Fruit fly (Drosophila melanogaster): ENCODE data around the gene raskol.

Gene raskol

dm6 chrX:17720261-17721052, 10.5 kb downstream of the raskol start (continued):
- TF ChIP-seq HmgD (GFP tag; optimal IDR thresholded peaks at IDR 0.05) (no peak), CG33213 (GFP tag; optimal IDR thresholded peaks at IDR 0.05) (peak; percentile 17), exex (tag; optimal IDR thresholded peaks at IDR 0.05) (peak; percentile 88), CG3847 (GFP tag; IDR thresholded peaks at IDR 0.05) (0 out of 2 replicates have a peak, but pooled peaks have one; percentile 15), vvl (GFP tag; IDR thresholded peaks at IDR 0.05) (peak; percentile 37; the same call in 1 of the 2 replicates), Med (GFP tag) (peak; percentile 80), Scr (GFP tag; IDR thresholded peaks at IDR 0.05; ENCODE audit: partially characterized antibody) (0 out of 2 replicates have a peak, but pooled peaks have one; percentile 36), CG12659 (GFP tag; optimal IDR thresholded peaks at IDR 0.05) (peak; percentile 7), Pdp1 (GFP tag; optimal IDR thresholded peaks at IDR 0.05) (no peak), pita (GFP tag; optimal IDR thresholded peaks at IDR 0.05) (peak; percentile 21), Myb (GFP tag; optimal IDR thresholded peaks at IDR 0.05) (peak; percentile 41), chinmo (GFP tag; IDR thresholded peaks at IDR 0.05; ENCODE audit: partially characterized antibody) (no peak), insv (GFP tag; optimal IDR thresholded peaks at IDR 0.05) (no peak), lilli (GFP tag; optimal IDR thresholded peaks at IDR 0.05) (no peak), H2.0 (GFP tag; IDR thresholded peaks at IDR 0.05) (no peak), jigr1 (GFP tag; IDR thresholded peaks at IDR 0.05) (no peak), knrl (GFP tag; IDR thresholded peaks at IDR 0.05; ENCODE audit: partially characterized antibody) (peak; percentile 54; the same call in 2 of the 3 replicates), CG15514 (GFP tag; optimal IDR thresholded peaks at IDR 0.05) (peak; percentile 25), CG6272 (GFP tag; IDR thresholded peaks at IDR 0.05) (0 out of 2 replicates have a peak, but pooled peaks have one; percentile 24), CG1603 (tag; optimal IDR thresholded peaks at IDR 0.05) (peak; percentile 12), CTCF (GFP tag; optimal IDR thresholded peaks at IDR 0.05) (peak; percentile 94), ato (GFP tag; IDR thresholded peaks at IDR 0.05; ENCODE audit: partially characterized antibody) (peak; percentile 39; the same call in 1 of the 2 replicates), NK7.1 (GFP tag; optimal IDR thresholded peaks at IDR 0.05) (no peak), chif (GFP tag; optimal IDR thresholded peaks at IDR 0.05) (peak in 1 of 2 experiments; percentile 1), CG14860 (GFP tag; IDR thresholded peaks at IDR 0.05; ENCODE audit: partially characterized antibody) (peak; percentile 43; the same call in 1 of the 3 replicates), rib (GFP tag; IDR thresholded peaks at IDR 0.05) (no peak), CG14965 (GFP tag; optimal IDR thresholded peaks at IDR 0.05; ENCODE audit: borderline replicate concordance) (peak; percentile 4), CG7556 (GFP tag; optimal IDR thresholded peaks at IDR 0.05) (no peak), bbx (GFP tag; IDR thresholded peaks at IDR 0.05; ENCODE audit: partially characterized antibody) (0 out of 2 replicates have a peak, but pooled peaks have one; percentile 46), Rfx (GFP tag; IDR thresholded peaks at IDR 0.05) (peak; percentile 53), CG16863 (GFP tag; optimal IDR thresholded peaks at IDR 0.05) (no peak), ab (GFP tag; optimal IDR thresholded peaks at IDR 0.05) (no peak), CG17612 (GFP tag; IDR thresholded peaks at IDR 0.05) (no peak), phol (tag; optimal IDR thresholded peaks at IDR 0.05) (no peak), sens (GFP tag) (peak; percentile 81), GATAe (GFP tag; conservative IDR thresholded peaks at IDR 0.05) (peak; percentile 50; the same call in 1 of the 2 replicates), CG42726 (GFP tag; IDR thresholded peaks at IDR 0.05; ENCODE audit: partially characterized antibody) (peak; percentile 81), Dek (tag; optimal IDR thresholded peaks at IDR 0.05) (peak; percentile 19), h (optimal IDR thresholded peaks at IDR 0.05) (no peak), Gug (GFP tag; IDR thresholded peaks at IDR 0.05) (no peak), Mad (GFP tag; optimal IDR thresholded peaks at IDR 0.05) (no peak), Ada2b (GFP tag; IDR thresholded peaks at IDR 0.05) (no peak), CG7745 (tag; optimal IDR thresholded peaks at IDR 0.05) (no peak), Opbp (GFP tag; IDR thresholded peaks at IDR 0.05; ENCODE audit: partially characterized antibody) (peak; percentile 47; the same call in 2 of the 3 replicates), Eip74EF (GFP tag; optimal IDR thresholded peaks at IDR 0.05) (no peak), slbo (GFP tag; IDR thresholded peaks at IDR 0.05) (peak; percentile 61), sna (GFP tag; IDR thresholded peaks at IDR 0.05; ENCODE audit: partially characterized antibody) (no peak), CG13624 (GFP tag; optimal IDR thresholded peaks at IDR 0.05) (peak; percentile 23)
